Fruit fly (Drosophila melanogaster) whole organism, embryonic: ENCODE results near the gene CG14664.

Source experiments
- Atf-2 ChIP-seq: fragments of 200-800 bp; sonication (Bioruptor generic); optimal IDR thresholded peaks from 2 replicates; lab custom pipeline; 2016; ENCODE audit warnings: missing biosample characterization, missing genetic modification characterization
- Atf6 ChIP-seq: fragments of 200-800 bp; sonication (Bioruptor generic); IDR thresholded peaks from 2 replicates; pipeline ENCODE4 v1.3.6; 2022; ENCODE audit warnings: missing biosample characterization, missing genetic modification characterization
- B-H2 ChIP-seq: fragments of 200-800 bp; sonication (Bioruptor generic); optimal IDR thresholded peaks from 2 replicates; lab custom pipeline; 2018; ENCODE audit warnings: missing biosample characterization, mild to moderate bottlenecking, missing genetic modification characterization
- Bteb2 ChIP-seq: fragments of 200-800 bp; sonication (Bioruptor generic); optimal IDR thresholded peaks from 2 replicates; lab custom pipeline; 2016; ENCODE audit warnings: missing biosample characterization, missing genetic modification characterization
- CG10267 ChIP-seq: fragments of 200-800 bp; sonication (Bioruptor generic); optimal IDR thresholded peaks from 2 replicates; lab custom pipeline; 2018; ENCODE audit warnings: missing biosample characterization, mild to moderate bottlenecking, missing genetic modification characterization, moderate library complexity
- CG10543 ChIP-seq: fragments of 200-800 bp; sonication (Bioruptor generic); optimal IDR thresholded peaks from 3 replicates; lab custom pipeline; 2017; ENCODE audit warnings: missing biosample characterization, mild to moderate bottlenecking, missing genetic modification characterization, moderate library complexity
- CG11723 ChIP-seq: fragments of 200-800 bp; sonication (Bioruptor generic); optimal IDR thresholded peaks from 2 replicates; lab custom pipeline; 2017; ENCODE audit warnings: missing biosample characterization, mild to moderate bottlenecking, missing genetic modification characterization
- CG12155 ChIP-seq: fragments of 200-800 bp; sonication (Bioruptor generic); optimal IDR thresholded peaks from 3 replicates; lab custom pipeline; 2016; ENCODE audit warnings: missing biosample characterization, missing genetic modification characterization
- CG12299 ChIP-seq: fragments of 200-800 bp; sonication (Bioruptor generic); optimal IDR thresholded peaks from 2 replicates; lab custom pipeline; 2018; ENCODE audit warnings: missing biosample characterization, mild to moderate bottlenecking, missing genetic modification characterization
- CG12659 ChIP-seq: fragments of 200-800 bp; sonication (Bioruptor generic); optimal IDR thresholded peaks from 3 replicates; lab custom pipeline; 2017; ENCODE audit warnings: mild to moderate bottlenecking, missing biosample characterization, missing genetic modification reagents, missing genetic modification characterization
- CG14710 ChIP-seq: fragments of 200-800 bp; sonication (Bioruptor generic); optimal IDR thresholded peaks from 3 replicates; lab custom pipeline; 2019; ENCODE audit warnings: missing biosample characterization, mild to moderate bottlenecking, missing genetic modification characterization, moderate library complexity
- CG14965 ChIP-seq: fragments of 200-800 bp; sonication (Bioruptor generic); optimal IDR thresholded peaks from 2 replicates; lab custom pipeline; 2016; ENCODE audit warnings: missing biosample characterization, missing genetic modification characterization, borderline replicate concordance
- CG15514 ChIP-seq: fragments of 200-800 bp; sonication (Bioruptor generic); optimal IDR thresholded peaks from 3 replicates; lab custom pipeline; 2017; ENCODE audit warnings: missing biosample characterization, missing genetic modification characterization, mild to moderate bottlenecking, moderate library complexity, missing genetic modification reagents
- CG2678 ChIP-seq: fragments of 200-800 bp; sonication (Bioruptor generic); optimal IDR thresholded peaks from 3 replicates; lab custom pipeline; 2019; ENCODE audit warnings: missing biosample characterization, mild to moderate bottlenecking, missing genetic modification characterization, moderate library complexity
- CG2712 ChIP-seq: fragments of 200-800 bp; optimal IDR thresholded peaks from 3 replicates; lab custom pipeline; 2019; ENCODE audit warnings: missing biosample characterization, mild to moderate bottlenecking, missing genetic modification characterization, moderate library complexity
- CG30020 ChIP-seq: fragments of 200-800 bp; optimal IDR thresholded peaks from 2 replicates; lab custom pipeline; 2019; ENCODE audit warnings: missing biosample characterization, mild to moderate bottlenecking, missing genetic modification characterization, moderate library complexity
- CG34376 ChIP-seq: fragments of 200-800 bp; sonication (Bioruptor generic); optimal IDR thresholded peaks from 2 replicates; lab custom pipeline; 2018; ENCODE audit warnings: missing biosample characterization, mild to moderate bottlenecking, missing genetic modification characterization
- CG42726 ChIP-seq: fragments of 200-800 bp; sonication (Bioruptor generic); IDR thresholded peaks from 2 replicates; pipeline ENCODE4 v1.3.6; 2022; ENCODE audit warnings: missing biosample characterization, missing genetic modification characterization; ENCODE audit not compliant: partially characterized antibody
- CG6854 ChIP-seq: fragments of 200-800 bp; sonication (Bioruptor generic); optimal IDR thresholded peaks from 3 replicates; lab custom pipeline; 2017; ENCODE audit warnings: missing biosample characterization, mild to moderate bottlenecking, missing genetic modification characterization
- CG7556 ChIP-seq: fragments of 200-800 bp; sonication (Bioruptor generic); optimal IDR thresholded peaks from 2 replicates; lab custom pipeline; 2017; ENCODE audit warnings: missing biosample characterization, mild to moderate bottlenecking, missing genetic modification characterization
- CG7839 ChIP-seq: fragments of 200-800 bp; sonication (Bioruptor generic); optimal IDR thresholded peaks from 3 replicates; lab custom pipeline; 2018; ENCODE audit warnings: missing biosample characterization, mild to moderate bottlenecking, missing genetic modification characterization, moderate library complexity
- CG8281 ChIP-seq: fragments of 200-800 bp; sonication (Bioruptor generic); optimal IDR thresholded peaks from 2 replicates; lab custom pipeline; 2018; ENCODE audit warnings: missing biosample characterization, mild to moderate bottlenecking, missing genetic modification characterization, moderate library complexity
- Dll ChIP-seq: fragments of 200-800 bp; sonication (Bioruptor generic); IDR thresholded peaks from 4 replicates; pipeline ENCODE4 v1.3.6; 2022; ENCODE audit warnings: missing biosample characterization, missing genetic modification characterization; ENCODE audit not compliant: partially characterized antibody
- Jarid2 ChIP-seq: fragments of 200-800 bp; sonication (Bioruptor generic); optimal IDR thresholded peaks from 3 replicates; lab custom pipeline; 2017; ENCODE audit warnings: mild to moderate bottlenecking, missing biosample characterization, missing genetic modification reagents, missing genetic modification characterization
- Max ChIP-seq: fragments of 200-800 bp; sonication (Bioruptor generic); optimal IDR thresholded peaks from 2 replicates; lab custom pipeline; 2016; ENCODE audit warnings: missing biosample characterization, mild to moderate bottlenecking, missing genetic modification characterization
- Mrtf ChIP-seq: fragments of 200-800 bp; sonication (Bioruptor generic); IDR thresholded peaks from 3 replicates; pipeline ENCODE4 v1.3.6; 2022; ENCODE audit warnings: missing biosample characterization, missing genetic modification characterization
- NfI ChIP-seq: fragments of 200-800 bp; sonication (Bioruptor generic); optimal IDR thresholded peaks from 3 replicates; lab custom pipeline; 2018; ENCODE audit warnings: missing biosample characterization, mild to moderate bottlenecking, missing genetic modification characterization, moderate library complexity
- Opbp ChIP-seq: fragments of 200-800 bp; sonication (Bioruptor generic); IDR thresholded peaks from 3 replicates; pipeline ENCODE4 v1.3.6; 2022; ENCODE audit warnings: missing biosample characterization, missing genetic modification characterization; ENCODE audit not compliant: partially characterized antibody
- Poxn ChIP-seq: fragments of 200-800 bp; sonication (Bioruptor generic); IDR thresholded peaks from 2 replicates; pipeline ENCODE4 v1.3.6; 2022; ENCODE audit warnings: missing biosample characterization, missing genetic modification characterization
- Ptx1 ChIP-seq: fragments of 200-800 bp; sonication (Bioruptor generic); IDR thresholded peaks from 2 replicates; pipeline ENCODE4 v1.3.6; 2022; ENCODE audit warnings: missing biosample characterization, missing genetic modification characterization
- ac ChIP-seq: fragments of 200-800 bp; sonication (Bioruptor generic); optimal IDR thresholded peaks from 3 replicates; lab custom pipeline; 2017; ENCODE audit warnings: missing biosample characterization, mild to moderate bottlenecking, missing genetic modification characterization
- bbx ChIP-seq: fragments of 200-800 bp; sonication (Bioruptor generic); IDR thresholded peaks from 2 replicates; pipeline ENCODE4 v1.3.6; 2022; ENCODE audit warnings: missing biosample characterization, missing genetic modification characterization; ENCODE audit not compliant: partially characterized antibody
- chinmo ChIP-seq: fragments of 200-800 bp; sonication (Bioruptor generic); IDR thresholded peaks from 4 replicates; pipeline ENCODE4 v1.3.6; 2022; ENCODE audit warnings: missing biosample characterization, missing genetic modification characterization; ENCODE audit not compliant: partially characterized antibody
- en ChIP-seq: fragments of 200-800 bp; sonication (Bioruptor generic); optimal IDR thresholded peaks from 2 replicates; lab custom pipeline; 2016; ENCODE audit warnings: missing biosample characterization, missing genetic modification characterization
- ewg ChIP-seq: fragments of 200-800 bp; sonication (Bioruptor generic); optimal IDR thresholded peaks from 3 replicates; lab custom pipeline; 2017; ENCODE audit warnings: mild to moderate bottlenecking, missing biosample characterization, missing genetic modification reagents, missing genetic modification characterization
- fu2 ChIP-seq: fragments of 200-800 bp; sonication (Bioruptor generic); optimal IDR thresholded peaks from 2 replicates; lab custom pipeline; 2016; ENCODE audit warnings: missing biosample characterization, missing genetic modification characterization
- jing ChIP-seq: fragments of 200-800 bp; sonication (Bioruptor generic); optimal IDR thresholded peaks from 2 replicates; lab custom pipeline; 2018; ENCODE audit warnings: missing biosample characterization, mild to moderate bottlenecking, missing genetic modification characterization
- kni ChIP-seq: fragments of 200-800 bp; sonication (Bioruptor generic); optimal IDR thresholded peaks from 3 replicates; lab custom pipeline; 2017; ENCODE audit warnings: mild to moderate bottlenecking, missing biosample characterization, missing genetic modification reagents, missing genetic modification characterization
- lab ChIP-seq: fragments of 200-800 bp; sonication (Bioruptor generic); optimal IDR thresholded peaks from 3 replicates; lab custom pipeline; 2017; ENCODE audit warnings: missing biosample characterization, missing genetic modification characterization, mild to moderate bottlenecking, moderate library complexity, missing genetic modification reagents
- lbe ChIP-seq: fragments of 200-800 bp; sonication (Bioruptor generic); optimal IDR thresholded peaks from 2 replicates; lab custom pipeline; 2016; ENCODE audit warnings: missing biosample characterization, mild to moderate bottlenecking, missing genetic modification characterization
- maf-S ChIP-seq: fragments of 200-800 bp; sonication (Bioruptor generic); optimal IDR thresholded peaks from 2 replicates; lab custom pipeline; 2016; ENCODE audit warnings: missing biosample characterization, missing genetic modification characterization
- nmo ChIP-seq: fragments of 200-800 bp; sonication (Bioruptor generic); optimal IDR thresholded peaks from 2 replicates; lab custom pipeline; 2018; ENCODE audit warnings: missing biosample characterization, mild to moderate bottlenecking, missing genetic modification characterization, moderate library complexity
- pho ChIP-seq: fragments of 200-800 bp; sonication (Bioruptor generic); optimal IDR thresholded peaks from 2 replicates; lab custom pipeline; 2016; ENCODE audit warnings: missing biosample characterization, missing genetic modification characterization
- phol ChIP-seq: fragments of 200-800 bp; sonication (Bioruptor generic); optimal IDR thresholded peaks from 3 replicates; lab custom pipeline; 2018; ENCODE audit warnings: missing biosample characterization, mild to moderate bottlenecking, missing genetic modification characterization, moderate library complexity
- row ChIP-seq: fragments of 200-800 bp; sonication (Bioruptor generic); IDR thresholded peaks from 3 replicates; pipeline ENCODE4 v1.3.6; 2022; ENCODE audit warnings: missing biosample characterization, missing genetic modification characterization
- sug ChIP-seq: fragments of 200-800 bp; optimal IDR thresholded peaks from 2 replicates; lab custom pipeline; 2019; ENCODE audit warnings: missing biosample characterization, mild to moderate bottlenecking, missing genetic modification characterization, moderate library complexity
- yki ChIP-seq: fragments of >200 bp; optimal IDR thresholded peaks from 3 replicates; lab custom pipeline; 2018

The CG14664 gene

dm6 chr3R:5264251-5265098 is 40.5 kb downstream of the CG14664 start (continued):
- no peak for TF ChIP-seq jing (GFP tag; lab: Kevin White, UChicago)
- TF ChIP-seq CG11723 (GFP tag; lab: Kevin White, UChicago) = peak; percentile 15
- no peak for TF ChIP-seq Ptx1 (GFP tag; lab: Robert Waterston, UW)
- no peak for TF ChIP-seq Max (GFP tag; lab: Kevin White, UChicago)
- TF ChIP-seq CG14710 (tag; lab: Kevin White, UChicago) = peak; percentile 32
- peak; percentile 12 for TF ChIP-seq lbe
- peak; percentile 54 for TF ChIP-seq CG34376
- TF ChIP-seq CG10267 = peak; percentile 32
- peak; percentile 49 for TF ChIP-seq CG12155 (GFP tag; lab: Kevin White, UChicago)
- TF ChIP-seq Jarid2 (GFP tag; lab: Kevin White, UChicago) = peak; percentile 79
- TF ChIP-seq NfI (GFP tag; lab: Kevin White, UChicago) = peak; percentile 48
- peak; percentile 96 for TF ChIP-seq row (GFP tag; lab: Robert Waterston, UW)
- 0 out of 2 replicates have a peak, but pooled peaks have one; percentile 32 for TF ChIP-seq Atf6
- peak; percentile 18 for TF ChIP-seq B-H2 (GFP tag; lab: Kevin White, UChicago)
- TF ChIP-seq CG6854 (GFP tag; lab: Kevin White, UChicago) = peak; percentile 33
- TF ChIP-seq fu2 (GFP tag; lab: Kevin White, UChicago) = peak; percentile 22
- TF ChIP-seq Opbp (GFP tag; lab: Robert Waterston, UW) = 0 out of 3 replicates have a peak, but pooled peaks have one; percentile 37
- peak; percentile 45 for TF ChIP-seq CG12659 (GFP tag; lab: Kevin White, UChicago)
- peak; percentile 52 for TF ChIP-seq CG7839 (tag; lab: Kevin White, UChicago)
- peak; percentile 61; the same call in 1 of the 2 replicates for TF ChIP-seq bbx (GFP tag; lab: Robert Waterston, UW)
- TF ChIP-seq kni = peak; percentile 83
- no peak for TF ChIP-seq CG14965 (GFP tag; lab: Kevin White, UChicago)
- peak; percentile 74 for TF ChIP-seq CG2678
- no peak for TF ChIP-seq Bteb2 (GFP tag; lab: Kevin White, UChicago)
- no peak for TF ChIP-seq CG8281 (tag; lab: Kevin White, UChicago)
- TF ChIP-seq Dll (GFP tag; lab: Robert Waterston, UW) = 0 out of 4 replicates have a peak, but pooled peaks have one; percentile 8
- no peak for TF ChIP-seq Poxn (GFP tag; lab: Robert Waterston, UW)
- 0 out of 2 replicates have a peak, but pooled peaks have one; percentile 29 for TF ChIP-seq CG42726
- TF ChIP-seq CG15514 (GFP tag; lab: Kevin White, UChicago) = peak; percentile 54
- peak; percentile 45 for TF ChIP-seq CG2712
- peak; percentile 3 for TF ChIP-seq CG30020 (tag; lab: Kevin White, UChicago)
- peak; percentile 33 for TF ChIP-seq pho (GFP tag; lab: Kevin White, UChicago)
- TF ChIP-seq yki (lab: Kevin White, UChicago) = peak; percentile 35
- TF ChIP-seq en = no peak
- TF ChIP-seq nmo = peak; percentile 46
- peak; percentile 91; the same call in 2 of the 4 replicates for TF ChIP-seq chinmo (GFP tag; lab: Robert Waterston, UW)
- TF ChIP-seq Atf-2 (GFP tag; lab: Kevin White, UChicago) = no peak
- TF ChIP-seq CG12299 (tag; lab: Kevin White, UChicago) = peak; percentile 24
- peak; percentile 82 for TF ChIP-seq CG10543
- 0 out of 3 replicates have a peak, but pooled peaks have one; percentile 25 for TF ChIP-seq Mrtf (GFP tag; lab: Robert Waterston, UW)
- TF ChIP-seq phol = peak; percentile 26
- no peak for TF ChIP-seq ewg (GFP tag; lab: Kevin White, UChicago)
- peak; percentile 73 for TF ChIP-seq CG7556 (GFP tag; lab: Kevin White, UChicago)
- no peak for TF ChIP-seq ac (GFP tag; lab: Kevin White, UChicago)
- peak; percentile 79 for TF ChIP-seq sug
- peak; percentile 34 for TF ChIP-seq maf-S
- peak; percentile 60 for TF ChIP-seq lab (GFP tag; lab: Kevin White, UChicago)
